Fruit fly (Drosophila melanogaster) whole organism, embryonic: ENCODE results near the gene Snapin.
A peak's percentile ranks its signal among the peaks of the same experiment; 100 is the strongest.

Experiments used
- BtbVII ChIP-seq: fragments of 200-800 bp; sonication (Bioruptor generic); optimal IDR thresholded peaks from 3 replicates; lab custom pipeline; 2017; ENCODE audit warnings: missing biosample characterization, mild to moderate bottlenecking, missing genetic modification characterization
- CG10147 ChIP-seq: fragments of 200-800 bp; sonication (Bioruptor generic); optimal IDR thresholded peaks from 2 replicates; lab custom pipeline; 2019; ENCODE audit warnings: missing biosample characterization, mild to moderate bottlenecking, missing genetic modification characterization, moderate library complexity
- CG14050 ChIP-seq: fragments of 200-800 bp; sonication (Bioruptor generic); IDR thresholded peaks from 3 replicates; pipeline ENCODE4 v1.3.6; 2022; ENCODE audit warnings: missing biosample characterization, missing genetic modification characterization
- CG15011 ChIP-seq: fragments of 200-800 bp; sonication (Bioruptor generic); optimal IDR thresholded peaks from 3 replicates; lab custom pipeline; 2018; ENCODE audit warnings: missing biosample characterization, mild to moderate bottlenecking, missing genetic modification characterization
- CG16815 ChIP-seq: fragments of 200-800 bp; sonication (Bioruptor generic); optimal IDR thresholded peaks from 3 replicates; lab custom pipeline; 2017; ENCODE audit warnings: missing biosample characterization, mild to moderate bottlenecking, missing genetic modification characterization
- CG17186 ChIP-seq: fragments of 200-800 bp; sonication (Bioruptor generic); optimal IDR thresholded peaks from 3 replicates; lab custom pipeline; 2017; ENCODE audit warnings: missing biosample characterization, missing genetic modification reagents, missing genetic modification characterization
- CG1792 ChIP-seq: fragments of 200-800 bp; sonication (Bioruptor generic); optimal IDR thresholded peaks from 2 replicates; lab custom pipeline; 2016; ENCODE audit warnings: missing biosample characterization, missing genetic modification characterization
- CG31441 ChIP-seq: fragments of 200-800 bp; sonication (Bioruptor generic); IDR thresholded peaks from 2 replicates; pipeline ENCODE4 v1.3.6; 2022; ENCODE audit warnings: missing biosample characterization, missing genetic modification characterization
- CG3281 ChIP-seq: fragments of 200-800 bp; sonication (Bioruptor generic); optimal IDR thresholded peaks from 3 replicates; lab custom pipeline; 2017; ENCODE audit warnings: missing biosample characterization, mild to moderate bottlenecking, missing genetic modification characterization
- CG34422 ChIP-seq: fragments of 200-800 bp; sonication (Bioruptor generic); IDR thresholded peaks from 3 replicates; pipeline ENCODE4 v1.3.6; 2022; ENCODE audit warnings: missing biosample characterization, missing genetic modification characterization
- CG5953 ChIP-seq: fragments of 200-800 bp; sonication (Bioruptor generic); IDR thresholded peaks from 2 replicates; pipeline ENCODE4 v1.3.6; 2022; ENCODE audit warnings: missing biosample characterization, missing genetic modification characterization
- CG6854 ChIP-seq: fragments of 200-800 bp; sonication (Bioruptor generic); optimal IDR thresholded peaks from 3 replicates; lab custom pipeline; 2017; ENCODE audit warnings: missing biosample characterization, mild to moderate bottlenecking, missing genetic modification characterization
- CG7928 ChIP-seq: fragments of 200-800 bp; sonication (Bioruptor generic); optimal IDR thresholded peaks from 2 replicates; lab custom pipeline; 2017; ENCODE audit warnings: missing biosample characterization, mild to moderate bottlenecking, missing genetic modification characterization
- CG8944 ChIP-seq: fragments of 200-800 bp; sonication (Bioruptor generic); optimal IDR thresholded peaks from 3 replicates; lab custom pipeline; 2016; ENCODE audit warnings: missing biosample characterization, missing genetic modification characterization
- D19B ChIP-seq: fragments of 200-800 bp; sonication (Bioruptor generic); optimal IDR thresholded peaks from 2 replicates; lab custom pipeline; 2017; ENCODE audit warnings: missing biosample characterization, mild to moderate bottlenecking, missing genetic modification characterization
- Doc3 ChIP-seq: fragments of 200-800 bp; sonication (Bioruptor generic); IDR thresholded peaks from 3 replicates; pipeline ENCODE4 v1.3.6; 2022; ENCODE audit warnings: missing biosample characterization, missing genetic modification characterization; ENCODE audit not compliant: partially characterized antibody
- Ets97D ChIP-seq: fragments of 200-800 bp; sonication (Bioruptor generic); optimal IDR thresholded peaks from 3 replicates; lab custom pipeline; 2016; ENCODE audit warnings: missing biosample characterization, missing genetic modification characterization
- MBD-R2 ChIP-seq: fragments of 200-800 bp; sonication (Bioruptor generic); IDR thresholded peaks from 2 replicates; pipeline ENCODE4 v1.3.6; 2022; ENCODE audit warnings: missing biosample characterization, missing genetic modification characterization
- MESR4 ChIP-seq: fragments of 200-800 bp; sonication (Bioruptor generic); optimal IDR thresholded peaks from 2 replicates; lab custom pipeline; 2018; ENCODE audit warnings: missing biosample characterization, mild to moderate bottlenecking, missing genetic modification characterization, moderate library complexity
- Mad ChIP-seq: fragments of 200-800 bp; sonication (Bioruptor generic); optimal IDR thresholded peaks from 2 replicates; lab custom pipeline; 2016; ENCODE audit warnings: missing biosample characterization, missing genetic modification characterization
- Mes4 ChIP-seq: fragments of 200-800 bp; sonication (Bioruptor generic); optimal IDR thresholded peaks from 2 replicates; lab custom pipeline; 2016; ENCODE audit warnings: missing biosample characterization, missing genetic modification characterization
- Nf-YA ChIP-seq: fragments of 200-800 bp; sonication (Bioruptor generic); IDR thresholded peaks from 2 replicates; pipeline ENCODE4 v1.3.6; 2022; ENCODE audit warnings: missing biosample characterization, missing genetic modification characterization
- Sry-δ ChIP-seq: fragments of 200-800 bp; sonication (Bioruptor generic); optimal IDR thresholded peaks from 2 replicates; lab custom pipeline; 2016; ENCODE audit warnings: missing biosample characterization, missing genetic modification characterization
- Tbp ChIP-seq: fragments of >200 bp; optimal IDR thresholded peaks from 2 replicates; lab custom pipeline; 2018; ENCODE audit warnings: missing biosample characterization, missing genetic modification characterization
- amos ChIP-seq: fragments of 200-800 bp; sonication (Bioruptor generic); IDR thresholded peaks from 2 replicates; pipeline ENCODE4 v1.3.6; 2022; ENCODE audit warnings: missing biosample characterization, missing genetic modification characterization; ENCODE audit not compliant: partially characterized antibody
- bsh ChIP-seq, 2 experiments: fragments of 200-800 bp; sonication (Bioruptor generic); optimal IDR thresholded peaks; 2 replicates each; lab custom pipeline; 2017 to 2018; ENCODE audit warnings: mild to moderate bottlenecking in 2 of 2, missing biosample characterization in 2 of 2, missing genetic modification characterization in 2 of 2, moderate library complexity in 1 of 2
- cas ChIP-seq: fragments of 200-800 bp; sonication (Bioruptor generic); IDR thresholded peaks from 2 replicates; pipeline ENCODE4 v1.3.6; 2022; ENCODE audit warnings: missing biosample characterization, missing genetic modification characterization
- crol ChIP-seq: fragments of 200-800 bp; sonication (Bioruptor generic); IDR thresholded peaks from 2 replicates; pipeline ENCODE4 v1.3.6; 2022; ENCODE audit warnings: missing biosample characterization, missing genetic modification characterization
- fd64A ChIP-seq: fragments of 200-800 bp; sonication (Bioruptor generic); optimal IDR thresholded peaks from 3 replicates; lab custom pipeline; 2018; ENCODE audit warnings: missing biosample characterization, mild to moderate bottlenecking, missing genetic modification characterization
- fru ChIP-seq: fragments of >200 bp; optimal IDR thresholded peaks from 2 replicates; lab custom pipeline; 2017
- gcm2 ChIP-seq: fragments of 200-800 bp; sonication (Bioruptor generic); optimal IDR thresholded peaks from 2 replicates; lab custom pipeline; 2016; ENCODE audit warnings: missing biosample characterization, missing genetic modification characterization
- gfzf ChIP-seq: fragments of 200-800 bp; sonication (Bioruptor generic); optimal IDR thresholded peaks from 2 replicates; lab custom pipeline; 2016; ENCODE audit warnings: missing biosample characterization, mild to moderate bottlenecking, missing genetic modification characterization, moderate library complexity
- grau ChIP-seq: fragments of 200-800 bp; optimal IDR thresholded peaks from 3 replicates; lab custom pipeline; 2019; ENCODE audit warnings: missing biosample characterization, mild to moderate bottlenecking, missing genetic modification characterization, moderate library complexity
- grn ChIP-seq: fragments of 200-800 bp; sonication (Bioruptor generic); optimal IDR thresholded peaks from 3 replicates; lab custom pipeline; 2017; ENCODE audit warnings: missing biosample characterization, missing genetic modification characterization
- gsb-n ChIP-seq: fragments of 200-800 bp; sonication (Bioruptor generic); optimal IDR thresholded peaks from 3 replicates; lab custom pipeline; 2018; ENCODE audit warnings: missing biosample characterization, mild to moderate bottlenecking, missing genetic modification characterization
- pfk ChIP-seq: fragments of 200-800 bp; sonication (Bioruptor generic); optimal IDR thresholded peaks from 2 replicates; lab custom pipeline; 2018; ENCODE audit warnings: missing biosample characterization, mild to moderate bottlenecking, missing genetic modification characterization, moderate library complexity
- salm ChIP-seq: fragments of 200-800 bp; sonication (Bioruptor generic); optimal IDR thresholded peaks from 2 replicates; lab custom pipeline; 2018; ENCODE audit warnings: missing biosample characterization, mild to moderate bottlenecking, missing genetic modification characterization
- schlank ChIP-seq: fragments of 200-800 bp; sonication (Bioruptor generic); optimal IDR thresholded peaks from 2 replicates; lab custom pipeline; 2018; ENCODE audit warnings: missing biosample characterization, mild to moderate bottlenecking, missing genetic modification characterization
- sens-2 ChIP-seq: fragments of 200-800 bp; sonication (Bioruptor generic); IDR thresholded peaks from 2 replicates; pipeline ENCODE4 v1.3.6; 2022; ENCODE audit warnings: missing biosample characterization, missing genetic modification characterization
- sim ChIP-seq: fragments of 200-800 bp; sonication (Bioruptor generic); IDR thresholded peaks from 2 replicates; pipeline ENCODE4 v1.3.6; 2022; ENCODE audit warnings: missing biosample characterization, missing genetic modification characterization
- sisA ChIP-seq: fragments of 200-800 bp; sonication (Bioruptor generic); IDR thresholded peaks from 2 replicates; pipeline ENCODE4 v1.3.6; 2022; ENCODE audit warnings: missing biosample characterization, missing genetic modification characterization
- slou ChIP-seq: fragments of 200-800 bp; sonication (Bioruptor generic); optimal IDR thresholded peaks from 3 replicates; lab custom pipeline; 2016; ENCODE audit warnings: missing biosample characterization, missing genetic modification characterization
- tll ChIP-seq, 2 experiments: fragments of 200-800 bp in 1 of 2; fragments of >200 bp in 1 of 2; sonication (Bioruptor generic) in 1 of 2; optimal IDR thresholded peaks; 2 replicates each; lab custom pipeline; 2017 to 2019; ENCODE audit warnings: missing biosample characterization in 2 of 2, missing genetic modification characterization in 2 of 2, mild to moderate bottlenecking in 1 of 2, moderate library complexity in 1 of 2

Gene Snapin

dm6 chr2L:2751904-2752459, 7.5 kb downstream of the Snapin start, which contains the start of gene Bacc (continued):
- TF ChIP-seq gsb-n (tag; lab: Kevin White, UChicago) (peak; percentile 57), grau (tag; lab: Kevin White, UChicago) (peak; percentile 89), fd64A (no peak), Ets97D (GFP tag; lab: Kevin White, UChicago) (no peak), Sry-δ (GFP tag; lab: Kevin White, UChicago) (peak; percentile 52), MESR4 (GFP tag; lab: Kevin White, UChicago) (peak; percentile 5), sens-2 (GFP tag; lab: Robert Waterston, UW) (no peak), CG7928 (peak; percentile 16), Doc3 (GFP tag; lab: Robert Waterston, UW) (no peak), Mad (GFP tag; lab: Kevin White, UChicago) (peak; percentile 59), CG31441 (GFP tag; lab: Robert Waterston, UW) (no peak), BtbVII (peak; percentile 93), pfk (GFP tag; lab: Kevin White, UChicago) (peak; percentile 80), tll (GFP tag; optimal IDR thresholded peaks at IDR 0.05; lab: Kevin White, UChicago) (no peak), MBD-R2 (GFP tag; lab: Robert Waterston, UW) (no peak), Tbp (no peak), Nf-YA (GFP tag; lab: Robert Waterston, UW) (no peak), schlank (tag; lab: Kevin White, UChicago) (peak; percentile 77), bsh (GFP tag; optimal IDR thresholded peaks at IDR 0.05; lab: Kevin White, UChicago) (peak; percentile 79 to 99), gcm2 (GFP tag; lab: Kevin White, UChicago) (peak; percentile 77), CG3281 (GFP tag; lab: Kevin White, UChicago) (peak; percentile 96), CG1792 (GFP tag; lab: Kevin White, UChicago) (peak; percentile 86), amos (no peak), CG34422 (GFP tag; lab: Robert Waterston, UW) (no peak), Mes4 (peak; percentile 79), CG17186 (peak; percentile 25), slou (peak; percentile 72), sim (no peak), CG6854 (GFP tag; lab: Kevin White, UChicago) (peak; percentile 85), CG5953 (no peak), sisA (GFP tag; lab: Robert Waterston, UW) (no peak), salm (peak; percentile 77), CG16815 (GFP tag; lab: Kevin White, UChicago) (peak; percentile 84), CG10147 (GFP tag; lab: Kevin White, UChicago) (peak; percentile 95), grn (GFP tag; lab: Kevin White, UChicago) (no peak), fru (lab: Kevin White, UChicago) (no peak), crol (no peak), D19B (peak; percentile 40), CG14050 (no peak), gfzf (GFP tag; lab: Kevin White, UChicago) (no peak), cas (GFP tag; lab: Robert Waterston, UW) (no peak), CG8944 (peak; percentile 75), CG15011 (GFP tag; lab: Kevin White, UChicago) (peak; percentile 84)
